Fruit fly (Drosophila melanogaster): Measurements from ENCODE around the gene CG8952.
A peak's percentile ranks its signal among the peaks of the same experiment; 100 is the strongest.

The CG8952 gene

DNA sequence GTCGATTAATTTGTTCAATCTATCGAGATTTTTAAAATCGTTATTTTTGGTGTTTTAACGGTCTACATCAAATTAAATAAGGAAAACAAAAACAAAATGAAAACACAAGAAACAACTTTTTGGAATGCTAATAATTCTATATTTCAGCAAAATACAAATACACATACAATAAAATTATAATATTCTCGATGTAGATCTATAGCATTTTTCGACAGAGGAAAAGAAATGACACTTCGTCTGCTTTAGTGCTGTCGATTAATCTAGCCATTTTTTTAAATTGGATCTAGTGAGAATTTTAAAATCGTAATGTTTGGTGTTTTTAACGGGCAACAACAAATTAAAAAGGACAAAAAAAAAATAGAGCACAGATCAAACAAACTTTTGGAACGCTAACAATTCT lies 29.1 kb downstream of the CG8952 start, which contains the start of gene Arp6:
TSS of gene Arp6 (minus strand) at position 11 of the 400 bp plus-strand sequence.
- TF ChIP-seq cic (GFP tag; optimal IDR thresholded peaks at IDR 0.05) (no peak), ovo (GFP tag; optimal IDR thresholded peaks at IDR 0.05) (no peak), CG33017 (tag; optimal IDR thresholded peaks at IDR 0.05) (no peak), kay (GFP tag; ENCODE audit: borderline replicate concordance) (no peak), Mnt (GFP tag; optimal IDR thresholded peaks at IDR 0.05) (no peak), Clk (GFP tag; optimal IDR thresholded peaks at IDR 0.05) (no peak), CG7045 (GFP tag; optimal IDR thresholded peaks at IDR 0.05) (no peak), Hr96 (GFP tag; optimal IDR thresholded peaks at IDR 0.05) (no peak), pad (GFP tag; optimal IDR thresholded peaks at IDR 0.05) (no peak), CG11617 (GFP tag; optimal IDR thresholded peaks at IDR 0.05) (no peak), Crg-1 (GFP tag; optimal IDR thresholded peaks at IDR 0.05) (no peak)

- peak; percentile 53 for TF ChIP-seq CG14711 (tag; optimal IDR thresholded peaks at IDR 0.05)
- TF ChIP-seq cic (GFP tag; optimal IDR thresholded peaks at IDR 0.05): no peak
- TF ChIP-seq toe (GFP tag; optimal IDR thresholded peaks at IDR 0.05): peak; percentile 87
- peak; percentile 69 for TF ChIP-seq CG7101 (tag; optimal IDR thresholded peaks at IDR 0.05)
- TF ChIP-seq CG7045 (GFP tag; optimal IDR thresholded peaks at IDR 0.05): peak; percentile 41
- TF ChIP-seq Mnt (GFP tag; optimal IDR thresholded peaks at IDR 0.05): peak; percentile 87
- peak; percentile 38 for TF ChIP-seq CG12768 (GFP tag; optimal IDR thresholded peaks at IDR 0.05)
- peak; percentile 57 for TF ChIP-seq pad (GFP tag; optimal IDR thresholded peaks at IDR 0.05)
- peak; percentile 90 for TF ChIP-seq CG1620 (GFP tag; optimal IDR thresholded peaks at IDR 0.05)
- TF ChIP-seq Hr96 (GFP tag; optimal IDR thresholded peaks at IDR 0.05): no peak
- no peak for TF ChIP-seq Clk (GFP tag; optimal IDR thresholded peaks at IDR 0.05)
- peak; percentile 44 for TF ChIP-seq ovo (GFP tag; optimal IDR thresholded peaks at IDR 0.05)
- peak; percentile 26 for TF ChIP-seq CG33017 (tag; optimal IDR thresholded peaks at IDR 0.05)
- no peak for TF ChIP-seq cnc (optimal IDR thresholded peaks at IDR 0.05)
- peak; percentile 71 for TF ChIP-seq CG11617 (GFP tag; optimal IDR thresholded peaks at IDR 0.05)
- TF ChIP-seq CG5204 (GFP tag; optimal IDR thresholded peaks at IDR 0.05): no peak
- peak; percentile 65 for TF ChIP-seq bab1 (GFP tag; optimal IDR thresholded peaks at IDR 0.05)
- peak; percentile 77 for TF ChIP-seq Crg-1 (GFP tag; optimal IDR thresholded peaks at IDR 0.05)
- no peak for TF ChIP-seq kay (GFP tag; ENCODE audit: borderline replicate concordance)
- TF ChIP-seq tj (GFP tag; optimal IDR thresholded peaks at IDR 0.05): peak; percentile 51
Measured at dm6 chrX:15733995-15734394, 32.2 kb downstream of the CG8952 start, which contains the start of the genes CG12379 and MagR. CG12379 (minus strand) TSS chrX:15733996. MagR (plus strand) TSS chrX:15734270.

DNA sequence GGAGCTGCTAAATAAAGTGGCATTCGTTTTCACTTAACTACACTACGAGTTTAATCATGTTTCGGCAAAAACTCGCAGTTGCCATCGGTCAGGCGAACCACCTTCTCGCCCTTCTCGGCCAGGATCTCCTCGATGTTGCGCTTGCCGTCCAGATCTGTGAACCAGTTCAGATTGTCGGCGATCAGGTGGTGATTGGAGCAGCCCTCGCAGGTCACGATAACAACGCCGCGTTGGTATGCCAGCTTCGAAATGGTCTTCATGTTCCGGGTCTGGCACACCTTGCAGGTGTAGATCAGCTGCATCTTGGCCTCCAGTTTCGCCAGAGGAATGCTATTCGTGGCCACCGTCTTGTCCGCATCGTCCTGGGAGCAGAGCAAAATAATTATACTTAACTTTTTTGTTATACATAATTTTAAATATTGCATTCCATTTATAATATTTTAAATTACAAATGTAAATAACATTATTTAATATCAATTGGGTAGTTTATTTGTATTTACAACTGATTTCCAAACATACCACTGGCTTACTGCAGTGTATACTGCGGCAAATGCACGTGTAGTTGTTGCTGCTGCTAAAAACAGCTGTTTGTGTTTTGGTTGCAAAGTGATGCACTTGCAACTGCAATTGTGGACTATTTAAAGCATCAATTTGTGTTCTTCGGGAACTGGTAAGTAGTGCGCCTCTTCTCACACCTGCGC lies 32.9 kb downstream of the CG8952 start:
- TF ChIP-seq CG14711 (tag; optimal IDR thresholded peaks at IDR 0.05) (no peak), Mnt (GFP tag; optimal IDR thresholded peaks at IDR 0.05) (peak; percentile 73), CG7101 (tag; optimal IDR thresholded peaks at IDR 0.05) (peak; percentile 42), CG7045 (GFP tag; optimal IDR thresholded peaks at IDR 0.05) (no peak), Hr96 (GFP tag; optimal IDR thresholded peaks at IDR 0.05) (no peak), toe (GFP tag; optimal IDR thresholded peaks at IDR 0.05) (no peak), Clk (GFP tag; optimal IDR thresholded peaks at IDR 0.05) (no peak)

dm6 chrX:15731968-15732367 lies 34.3 kb downstream of the CG8952 start, which contains the start of gene CG8191:
CG8191 (plus strand) TSS chrX:15732178.
- no peak for TF ChIP-seq kay (GFP tag; ENCODE audit: borderline replicate concordance)
- TF ChIP-seq pad (GFP tag; optimal IDR thresholded peaks at IDR 0.05): no peak
- TF ChIP-seq bab1 (GFP tag; optimal IDR thresholded peaks at IDR 0.05): peak; percentile 57
- no peak for TF ChIP-seq Hr96 (GFP tag; optimal IDR thresholded peaks at IDR 0.05)

Data from whole organism, adult.